Worm (Caenorhabditis elegans) whole organism, dauer: ENCODE data around the gene zig-6.

Experiments
- unc-62 ChIP-seq: sonication (generic microtip); optimal IDR thresholded peaks from 2 replicates; lab custom pipeline; 2017; ENCODE audit warnings: missing biosample characterization, missing genetic modification reagents, missing genetic modification characterization

Gene zig-6

ce11 chrX:5159645-5160044 is 29.2 kb downstream of the zig-6 start, which contains the start of gene C31H2.4:
Gene C31H2.4, minus strand, starts transcription at chrX:5159663.
- no peak for TF ChIP-seq unc-62 (GFP tag; lab: Kevin White, UChicago)

ce11 chrX:5154278-5154677 is 34.6 kb downstream of the zig-6 start, which contains the start of gene C31H2.3:
Gene C31H2.3, minus strand, starts transcription at chrX:5154378.
- TF ChIP-seq unc-62 (GFP tag; lab: Kevin White, UChicago), result no peak

ce11 chrX:5152931-5153330 is 35.9 kb downstream of the zig-6 start:
- no peak for TF ChIP-seq unc-62 (GFP tag; lab: Kevin White, UChicago)

ce11 chrX:5151866-5152265 is 37.0 kb downstream of the zig-6 start:
- no peak for TF ChIP-seq unc-62 (GFP tag; lab: Kevin White, UChicago)

- TF ChIP-seq unc-62 (GFP tag; lab: Kevin White, UChicago), result no peak
Measured at ce11 chrX:5151403-5151802, 37.5 kb downstream of the zig-6 start.

ce11 chrX:5150389-5150788 is 38.5 kb downstream of the zig-6 start, which contains the start of gene dpy-8:
Gene dpy-8, minus strand, starts transcription at chrX:5150476.
- TF ChIP-seq unc-62 (GFP tag; lab: Kevin White, UChicago), result no peak

ce11 chrX:5147918-5148317 is 41.0 kb downstream of the zig-6 start, which contains the start of gene C31H2.14:
Gene C31H2.14, plus strand, starts transcription at chrX:5148218.
- no peak for TF ChIP-seq unc-62 (GFP tag; lab: Kevin White, UChicago)

ce11 chrX:5142403-5142802 is 46.5 kb downstream of the zig-6 start:
- no peak for TF ChIP-seq unc-62 (GFP tag; lab: Kevin White, UChicago)

- no peak for TF ChIP-seq unc-62 (GFP tag; lab: Kevin White, UChicago)
Measured at ce11 chrX:5140177-5140576, 48.7 kb downstream of the zig-6 start.

ce11 chrX:5137716-5138470 is 51.0 kb downstream of the zig-6 start:
- TF ChIP-seq unc-62 (GFP tag; lab: Kevin White, UChicago), result no peak
